Fruit fly (Drosophila melanogaster): ENCODE results near the gene okr.

Gene okr

DNA sequence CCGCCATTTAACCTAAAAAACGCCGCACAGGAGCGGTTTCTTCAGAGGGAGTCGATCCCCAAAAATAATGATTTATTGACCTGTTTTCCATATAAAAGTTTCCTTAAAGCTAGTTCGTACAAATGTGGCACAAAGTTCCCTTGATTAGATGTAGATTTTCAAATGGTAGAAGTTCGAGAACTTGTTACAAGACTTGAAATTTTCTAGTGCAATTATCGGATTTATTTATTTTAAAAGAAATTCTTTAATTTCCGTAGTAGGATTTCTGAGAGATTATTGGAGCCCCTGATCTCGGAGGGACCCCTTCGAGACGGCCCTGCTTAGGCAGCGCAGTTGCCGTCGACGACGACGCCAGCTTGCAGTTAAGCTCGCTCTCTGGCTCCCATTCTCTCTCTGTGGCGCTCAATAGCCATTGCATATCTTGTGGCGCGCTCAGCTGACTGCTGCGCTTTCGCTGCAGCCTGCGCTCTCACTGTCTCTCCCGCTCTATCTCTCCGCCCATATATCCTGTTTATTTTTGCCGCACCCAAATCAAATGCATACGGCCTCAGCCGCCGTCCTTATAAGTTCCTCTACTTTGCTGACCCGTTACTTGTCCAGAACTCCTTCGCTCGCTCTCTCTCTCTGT, 34.9 kb downstream of the okr start (continued):
- TF ChIP-seq fd59A (GFP tag; optimal IDR thresholded peaks at IDR 0.05) (peak; percentile 89), fkh (GFP tag; optimal IDR thresholded peaks at IDR 0.05) (no peak), Eip78C (GFP tag) (peak; percentile 97), fd85E (GFP tag; optimal IDR thresholded peaks at IDR 0.05) (peak; percentile 56), CG3032 (tag; optimal IDR thresholded peaks at IDR 0.05) (peak; percentile 92), CG10631 (GFP tag; optimal IDR thresholded peaks at IDR 0.05) (peak; percentile 88), Met (GFP tag; optimal IDR thresholded peaks at IDR 0.05) (peak; percentile 93), CG8632 (GFP tag; optimal IDR thresholded peaks at IDR 0.05) (peak; percentile 86), esn (GFP tag; optimal IDR thresholded peaks at IDR 0.05) (peak; percentile 95)

DNA sequence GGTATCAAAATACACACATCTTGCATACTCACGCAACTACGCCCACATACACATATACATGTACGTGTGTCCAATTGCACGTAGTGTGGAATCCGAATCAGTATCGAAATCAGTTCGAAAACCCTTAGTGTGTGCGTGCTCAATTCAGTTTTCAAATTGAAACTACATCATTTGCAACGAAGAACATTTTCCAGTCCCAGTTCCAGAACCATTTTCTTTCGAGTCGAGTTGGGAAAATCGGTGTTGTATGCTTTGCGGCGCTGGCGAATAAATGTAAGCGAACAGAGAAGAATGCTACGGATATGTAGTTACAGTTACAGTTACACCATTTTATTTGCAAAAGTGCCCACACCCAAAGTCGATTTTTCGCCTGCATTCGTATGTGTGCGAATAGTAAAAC, 35.6 kb downstream of the okr start:
- TF ChIP-seq achi (GFP tag; optimal IDR thresholded peaks at IDR 0.05) (no peak), esn (GFP tag; optimal IDR thresholded peaks at IDR 0.05) (no peak), CG6163 (GFP tag; IDR thresholded peaks at IDR 0.05) (no peak)

DNA sequence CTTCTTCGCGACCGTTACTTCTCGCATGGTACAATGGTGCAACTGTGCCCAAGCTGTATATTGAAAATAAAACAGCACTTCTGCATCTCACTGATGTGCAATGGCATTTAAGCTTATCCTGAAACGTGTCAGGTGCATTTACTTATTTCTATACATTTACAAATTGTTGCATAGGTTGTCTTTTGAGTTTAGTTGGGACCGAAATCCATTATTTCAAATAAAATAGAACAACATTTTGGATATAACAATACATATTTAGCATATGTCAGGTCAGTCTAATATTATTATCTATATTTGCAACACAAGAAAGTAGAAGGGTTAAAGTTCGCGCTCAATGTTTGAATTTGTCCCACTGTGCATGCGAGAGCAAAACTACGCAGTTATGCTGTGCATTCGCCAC, 36.2 kb downstream of the okr start:
- TF ChIP-seq CG9139 (GFP tag; optimal IDR thresholded peaks at IDR 0.05) = peak; percentile 19
- TF ChIP-seq CG3919 (GFP tag; optimal IDR thresholded peaks at IDR 0.05) = peak; percentile 43
- TF ChIP-seq Lpt (GFP tag; optimal IDR thresholded peaks at IDR 0.05) = peak; percentile 18
- TF ChIP-seq salr (GFP tag; optimal IDR thresholded peaks at IDR 0.05) = peak in 1 of 2 experiments; percentile 20
- TF ChIP-seq Sox102F (GFP tag; optimal IDR thresholded peaks at IDR 0.05) = peak; percentile 24
- TF ChIP-seq CG34406 (GFP tag; optimal IDR thresholded peaks at IDR 0.05) = peak; percentile 9
- TF ChIP-seq dsx (GFP tag; optimal IDR thresholded peaks at IDR 0.05; ENCODE audit: poor library complexity, severe bottlenecking) = peak; percentile 66
- TF ChIP-seq dac (GFP tag; optimal IDR thresholded peaks at IDR 0.05) = peak; percentile 47
- TF ChIP-seq pdm3 (GFP tag; optimal IDR thresholded peaks at IDR 0.05) = peak; percentile 44
- TF ChIP-seq CG6808 (GFP tag; optimal IDR thresholded peaks at IDR 0.05) = peak; percentile 51
- no peak for TF ChIP-seq vri (GFP tag; optimal IDR thresholded peaks at IDR 0.05)
- 0 out of 2 replicates have a peak, but pooled peaks have one; percentile 38 for TF ChIP-seq CG15336 (GFP tag; IDR thresholded peaks at IDR 0.05)
- peak; percentile 35 for TF ChIP-seq lz (GFP tag; optimal IDR thresholded peaks at IDR 0.05)
- peak; percentile 64 for TF ChIP-seq CG10669 (GFP tag; optimal IDR thresholded peaks at IDR 0.05)
- no peak for TF ChIP-seq Eip93F (GFP tag; optimal IDR thresholded peaks at IDR 0.05)
- peak; percentile 45 for TF ChIP-seq Sox14 (GFP tag; optimal IDR thresholded peaks at IDR 0.05)
- peak; percentile 67 for TF ChIP-seq Eip75B (GFP tag; optimal IDR thresholded peaks at IDR 0.05)
- TF ChIP-seq CG4318 (GFP tag; optimal IDR thresholded peaks at IDR 0.05) = peak; percentile 60
- TF ChIP-seq acj6 (GFP tag; optimal IDR thresholded peaks at IDR 0.05) = peak; percentile 57
- peak; percentile 38 for TF ChIP-seq CG1621 (tag; optimal IDR thresholded peaks at IDR 0.05)
- peak; percentile 75 for TF ChIP-seq Hr4 (GFP tag; optimal IDR thresholded peaks at IDR 0.05)
- no peak for TF ChIP-seq Ets21C (GFP tag; optimal IDR thresholded peaks at IDR 0.05)
- TF ChIP-seq CG8632 (GFP tag; optimal IDR thresholded peaks at IDR 0.05) = peak; percentile 10
- peak; percentile 52 for TF ChIP-seq topi (GFP tag; optimal IDR thresholded peaks at IDR 0.05)
- TF ChIP-seq spab (GFP tag; optimal IDR thresholded peaks at IDR 0.05) = peak; percentile 63
- peak; percentile 20; the same call in 1 of the 2 replicates for TF ChIP-seq Gug (GFP tag; IDR thresholded peaks at IDR 0.05)
- peak; percentile 68 for TF ChIP-seq Ets96B (tag; optimal IDR thresholded peaks at IDR 0.05)
- peak; percentile 16 for TF ChIP-seq Sox15 (GFP tag; optimal IDR thresholded peaks at IDR 0.05)
- TF ChIP-seq CG6792 (GFP tag; optimal IDR thresholded peaks at IDR 0.05) = no peak
- TF ChIP-seq fd59A (GFP tag; optimal IDR thresholded peaks at IDR 0.05) = peak; percentile 62
- TF ChIP-seq CG16779 (tag; optimal IDR thresholded peaks at IDR 0.05) = peak; percentile 1
- no peak for TF ChIP-seq CG6854 (GFP tag; optimal IDR thresholded peaks at IDR 0.05)
- peak; percentile 83 for TF ChIP-seq CG32006 (GFP tag; optimal IDR thresholded peaks at IDR 0.05)
- TF ChIP-seq CG10631 (GFP tag; optimal IDR thresholded peaks at IDR 0.05) = peak; percentile 58
- peak; percentile 25 for TF ChIP-seq CG11762 (GFP tag; optimal IDR thresholded peaks at IDR 0.05; ENCODE audit: insufficient read depth)
- peak; percentile 47 for TF ChIP-seq OdsH (GFP tag; optimal IDR thresholded peaks at IDR 0.05)
- peak; percentile 44 for TF ChIP-seq net (GFP tag; optimal IDR thresholded peaks at IDR 0.05)
- 0 out of 3 replicates have a peak, but pooled peaks have one; percentile 45 for TF ChIP-seq eg (GFP tag; IDR thresholded peaks at IDR 0.05)
- TF ChIP-seq CG8319 (GFP tag; optimal IDR thresholded peaks at IDR 0.05) = no peak
- TF ChIP-seq achi (GFP tag; optimal IDR thresholded peaks at IDR 0.05) = peak; percentile 56
